Worm (Caenorhabditis elegans): ENCODE data around the gene C06H5.12.
"Not testable (repeated sequence)": the region's sequence is repeated elsewhere in the genome, so short reads cannot be mapped to it uniquely, and the experiment has no call there.

The C06H5.12 gene

DNA sequence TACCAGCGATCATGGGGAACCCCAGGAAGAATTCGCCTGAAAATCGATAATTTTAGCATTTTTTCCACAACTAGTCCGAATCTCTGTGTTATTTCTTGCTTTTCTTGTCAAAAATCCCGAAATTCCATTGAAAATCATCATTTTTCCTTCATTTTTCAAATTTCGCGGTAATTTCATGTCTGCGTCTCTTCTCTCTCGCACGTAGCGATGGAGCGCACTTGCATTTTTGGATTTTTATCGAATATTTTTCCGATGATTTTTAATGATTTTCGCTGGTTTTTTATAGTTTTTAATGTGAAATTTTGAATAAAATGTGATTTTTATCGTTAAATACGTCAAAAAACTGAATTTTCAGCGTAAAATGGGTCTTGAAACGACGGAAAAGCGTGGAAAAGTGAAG lies 26.8 kb downstream of the C06H5.12 start, which contains the start of gene E01B7.2 (continued):
- TF ChIP-seq lsy-27 (tag; optimal IDR thresholded peaks at IDR 0.05; ENCODE audit: borderline replicate concordance, insufficient read depth) = no peak
- no peak for TF ChIP-seq egl-44 (GFP tag; IDR thresholded peaks at IDR 0.05)
- peak; percentile 60; the same call in 1 of the 2 replicates for TF ChIP-seq pbrm-1 (GFP tag; IDR thresholded peaks at IDR 0.05)
- TF ChIP-seq F49E8.2 (tag; optimal IDR thresholded peaks at IDR 0.05; ENCODE audit: insufficient read depth) = no peak
- no peak for TF ChIP-seq nhr-120 (GFP tag; IDR thresholded peaks at IDR 0.05)
- no peak for TF ChIP-seq ceh-40 (GFP tag; IDR thresholded peaks at IDR 0.05)
- TF ChIP-seq cebp-2 (GFP tag; IDR thresholded peaks at IDR 0.05) = no peak
- no peak for TF ChIP-seq nhr-80 (tag; optimal IDR thresholded peaks at IDR 0.05)
- no peak for TF ChIP-seq die-1 (tag; optimal IDR thresholded peaks at IDR 0.05)
- peak; percentile 19 for TF ChIP-seq ama-1 (optimal IDR thresholded peaks at IDR 0.05)
- TF ChIP-seq ama-1 (GFP tag; optimal IDR thresholded peaks at IDR 0.05) = no peak
- TF ChIP-seq Y79H2A.3 (GFP tag; conservative IDR thresholded peaks at IDR 0.05) = no peak
- TF ChIP-seq Y53G8AR.9 (GFP tag; conservative IDR thresholded peaks at IDR 0.05) = peak; percentile 74
- no peak for TF ChIP-seq ztf-25 (GFP tag; IDR thresholded peaks at IDR 0.05)
- TF ChIP-seq egl-18 (GFP tag; IDR thresholded peaks at IDR 0.05) = no peak
- TF ChIP-seq ztf-22 (GFP tag; optimal IDR thresholded peaks at IDR 0.05) = no peak
- peak; percentile 56 for TF ChIP-seq pha-4 (tag; optimal IDR thresholded peaks at IDR 0.05)
- TF ChIP-seq madf-6 (GFP tag; IDR thresholded peaks at IDR 0.05) = peak; percentile 87
- peak; percentile 88 for TF ChIP-seq efl-1 (GFP tag; optimal IDR thresholded peaks at IDR 0.05)
- TF ChIP-seq F33H1.4 (GFP tag; IDR thresholded peaks at IDR 0.05) = peak; percentile 70
- no peak for TF ChIP-seq let-607 (tag; optimal IDR thresholded peaks at IDR 0.05)
- TF ChIP-seq F10E7.11 (tag; optimal IDR thresholded peaks at IDR 0.05) = no peak
- TF ChIP-seq D2030.7 (GFP tag; IDR thresholded peaks at IDR 0.05) = no peak
- TF ChIP-seq ztf-26 (tag; optimal IDR thresholded peaks at IDR 0.05) = no peak
- TF ChIP-seq K12H6.12 (tag; optimal IDR thresholded peaks at IDR 0.05) = no peak
- no peak for TF ChIP-seq ceh-27 (GFP tag; optimal IDR thresholded peaks at IDR 0.05)
- no peak for TF ChIP-seq attf-5 (GFP tag; optimal IDR thresholded peaks at IDR 0.05)
- no peak for TF ChIP-seq ztf-18 (tag; optimal IDR thresholded peaks at IDR 0.05)
- no peak for TF ChIP-seq ceh-79 (tag; optimal IDR thresholded peaks at IDR 0.05)
- peak; percentile 97 for TF ChIP-seq mcd-1 (GFP tag; IDR thresholded peaks at IDR 0.05)
- TF ChIP-seq let-526 (GFP tag; IDR thresholded peaks at IDR 0.05) = no peak

- peak; percentile 88 for TF ChIP-seq xnd-1 (tag; optimal IDR thresholded peaks at IDR 0.05)
- peak; percentile 14 for TF ChIP-seq him-1 (tag; optimal IDR thresholded peaks at IDR 0.05)
- TF ChIP-seq madf-6 (GFP tag; IDR thresholded peaks at IDR 0.05) = peak; percentile 81
- peak; percentile 85 for TF ChIP-seq F33H1.4 (GFP tag; IDR thresholded peaks at IDR 0.05)
- not testable (repeated sequence) for TF ChIP-seq cebp-1 (GFP tag; IDR thresholded peaks at IDR 0.05)
- TF ChIP-seq cebp-1 (tag; optimal IDR thresholded peaks at IDR 0.05) = peak; percentile 49
- peak; percentile 41; the same call in 1 of the 2 replicates for TF ChIP-seq mcd-1 (GFP tag; IDR thresholded peaks at IDR 0.05)
- peak; percentile 83 for TF ChIP-seq lsl-1 (GFP tag; optimal IDR thresholded peaks at IDR 0.05)
- TF ChIP-seq D2030.7 (GFP tag; IDR thresholded peaks at IDR 0.05) = 0 out of 2 replicates have a peak, but pooled peaks have one; percentile 14
- TF ChIP-seq madf-8 (GFP tag; conservative IDR thresholded peaks at IDR 0.05) = peak; percentile 53
Measured at ce11 chrV:17924095-17925000, 29.8 kb downstream of the C06H5.12 start, which contains the start of gene usp-50. TSS of gene usp-50 (plus strand) at chrV:17924916.

Data from whole organism, young adult.